Worm (Caenorhabditis elegans): ENCODE measurements around the gene Y50E8A.2.

The Y50E8A.2 gene

DNA sequence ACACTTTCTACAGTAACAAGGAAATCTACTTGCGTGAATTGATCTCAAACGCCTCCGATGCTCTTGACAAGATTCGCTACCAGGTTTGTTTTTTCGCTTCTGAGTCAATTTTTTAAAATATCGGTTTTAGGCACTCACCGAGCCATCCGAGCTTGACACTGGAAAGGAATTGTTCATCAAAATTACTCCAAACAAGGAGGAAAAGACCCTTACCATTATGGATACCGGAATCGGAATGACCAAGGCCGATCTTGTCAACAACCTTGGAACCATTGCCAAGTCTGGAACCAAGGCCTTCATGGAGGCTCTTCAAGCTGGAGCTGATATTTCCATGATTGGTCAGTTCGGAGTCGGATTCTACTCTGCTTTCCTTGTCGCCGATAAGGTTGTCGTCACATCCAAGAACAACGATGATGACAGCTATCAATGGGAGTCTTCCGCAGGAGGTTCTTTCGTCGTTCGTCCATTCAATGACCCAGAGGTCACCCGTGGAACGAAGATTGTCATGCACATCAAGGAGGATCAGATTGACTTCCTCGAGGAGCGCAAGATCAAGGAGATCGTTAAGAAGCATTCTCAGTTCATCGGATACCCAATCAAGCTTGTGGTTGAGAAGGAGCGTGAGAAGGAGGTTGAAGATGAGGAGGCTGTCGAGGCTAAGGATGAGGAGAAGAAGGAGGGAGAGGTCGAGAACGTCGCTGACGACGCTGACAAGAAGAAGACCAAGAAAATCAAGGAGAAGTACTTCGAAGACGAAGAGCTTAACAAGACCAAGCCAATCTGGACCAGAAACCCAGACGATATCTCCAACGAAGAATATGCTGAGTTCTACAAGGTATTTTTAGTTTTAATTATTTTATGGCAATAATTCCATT is 42.2 kb downstream of the Y50E8A.2 start:
- TF ChIP-seq set-16 (GFP tag; IDR thresholded peaks at IDR 0.05) (peak; percentile 21; the same call in 1 of the 2 replicates), lsy-2 (tag; optimal IDR thresholded peaks at IDR 0.05) (peak in 1 of 2 experiments; percentile 9), pha-4 (GFP tag; IDR thresholded peaks at IDR 0.05) (peak; percentile 24; the same call in 1 of the 2 replicates), pha-4 (tag; optimal IDR thresholded peaks at IDR 0.05) (no peak), aha-1 (tag) (no peak), unc-62 (GFP tag; optimal IDR thresholded peaks at IDR 0.05 in 1 of 2) (peak in 1 of 2 experiments; percentile 97), unc-62 (tag; optimal IDR thresholded peaks at IDR 0.05) (no peak), ZK337.2 (GFP tag; IDR thresholded peaks at IDR 0.05) (no peak), mep-1 (tag; optimal IDR thresholded peaks at IDR 0.05) (peak; percentile 27), dmd-6 (GFP tag; IDR thresholded peaks at IDR 0.05) (0 out of 2 replicates have a peak, but pooled peaks have one; percentile 6), snpc-1.2 (GFP tag; IDR thresholded peaks at IDR 0.05) (peak; percentile 44; the same call in 1 of the 2 replicates), lim-7 (GFP tag; IDR thresholded peaks at IDR 0.05) (0 out of 2 replicates have a peak, but pooled peaks have one; percentile 70), hlh-30 (tag; optimal IDR thresholded peaks at IDR 0.05; ENCODE audit: insufficient read depth) (no peak), mdl-1 (tag; optimal IDR thresholded peaks at IDR 0.05) (no peak), ama-1 (optimal IDR thresholded peaks at IDR 0.05) (peak; percentile 84)

DNA sequence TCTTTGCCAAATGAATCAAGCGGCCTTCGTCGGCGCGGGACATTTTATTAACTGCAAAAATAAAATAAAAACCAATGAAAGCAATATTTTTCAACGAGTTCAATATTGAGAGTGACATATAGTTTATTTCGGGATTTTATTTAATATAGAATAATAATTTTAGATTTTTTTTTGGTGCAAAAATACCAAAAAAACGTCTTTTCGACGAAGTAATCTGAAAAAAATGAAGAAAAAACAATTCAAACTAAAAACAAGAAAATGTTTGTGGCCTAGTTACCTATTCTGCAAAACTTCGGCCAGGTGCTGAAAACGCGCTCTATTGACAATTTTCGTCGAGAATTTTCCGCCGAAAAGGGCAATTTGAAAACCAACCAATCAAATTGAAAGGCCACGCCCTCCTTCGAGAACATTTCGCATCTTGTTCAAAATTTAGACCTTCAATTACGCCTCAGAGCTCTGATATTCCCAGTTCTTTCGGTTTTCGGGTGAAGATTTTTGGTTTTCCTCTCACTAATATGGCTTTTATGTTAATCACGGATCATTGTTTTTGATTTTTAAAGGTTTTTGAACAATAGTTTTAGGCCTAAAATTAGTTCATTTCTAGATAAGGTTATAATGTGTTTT is 43.1 kb downstream of the Y50E8A.2 start, which contains the start of gene C47E8.4:
Gene C47E8.4, minus strand, starts transcription at position 51 of the 624 bp plus-strand sequence.
- TF ChIP-seq daf-16 (GFP tag; optimal IDR thresholded peaks at IDR 0.05), result peak; percentile 66 to 98
- TF ChIP-seq daf-16 (tag; optimal IDR thresholded peaks at IDR 0.05), result peak; percentile 78
- TF ChIP-seq snpc-1.2 (GFP tag; IDR thresholded peaks at IDR 0.05), result peak; percentile 68
- TF ChIP-seq nhr-77 (tag; optimal IDR thresholded peaks at IDR 0.05), result peak; percentile 93
- TF ChIP-seq spr-3 (GFP tag; optimal IDR thresholded peaks at IDR 0.05), result peak; percentile 85
- TF ChIP-seq mdt-29 (GFP tag; IDR thresholded peaks at IDR 0.05), result peak; percentile 99
- peak; percentile 97 for TF ChIP-seq dmd-6 (GFP tag; IDR thresholded peaks at IDR 0.05)
- no peak for TF ChIP-seq egl-27 (tag; optimal IDR thresholded peaks at IDR 0.05)
- TF ChIP-seq ZK546.5 (tag; optimal IDR thresholded peaks at IDR 0.05), result peak in 1 of 2 experiments; percentile 62
- peak; percentile 95 for TF ChIP-seq F49E8.2 (tag; optimal IDR thresholded peaks at IDR 0.05; ENCODE audit: borderline replicate concordance)
- TF ChIP-seq lin-15B (tag; optimal IDR thresholded peaks at IDR 0.05), result peak; percentile 93
- TF ChIP-seq daf-12 (tag; optimal IDR thresholded peaks at IDR 0.05), result no peak
- TF ChIP-seq zag-1 (tag; optimal IDR thresholded peaks at IDR 0.05), result peak; percentile 4
- peak; percentile 97 for TF ChIP-seq T26A8.4 (GFP tag; IDR thresholded peaks at IDR 0.05)
- peak; percentile 54 for TF ChIP-seq nhr-111 (GFP tag; optimal IDR thresholded peaks at IDR 0.05)
- TF ChIP-seq nhr-76 (tag; optimal IDR thresholded peaks at IDR 0.05), result peak; percentile 68
- TF ChIP-seq ceh-28 (tag; optimal IDR thresholded peaks at IDR 0.05), result no peak
- peak; percentile 99 for TF ChIP-seq nhr-11 (tag; optimal IDR thresholded peaks at IDR 0.05)
- TF ChIP-seq lin-1 (GFP tag; IDR thresholded peaks at IDR 0.05), result peak; percentile 89
- TF ChIP-seq hlh-11 (tag; optimal IDR thresholded peaks at IDR 0.05), result peak; percentile 96
- TF ChIP-seq zip-11 (GFP tag; IDR thresholded peaks at IDR 0.05), result 0 out of 2 replicates have a peak, but pooled peaks have one; percentile 31
- peak; percentile 58 for TF ChIP-seq ces-1 (GFP tag; optimal IDR thresholded peaks at IDR 0.05)
- TF ChIP-seq zfp-3 (GFP tag; conservative IDR thresholded peaks at IDR 0.05), result peak; percentile 97
- peak; percentile 90 for TF ChIP-seq lin-29 (GFP tag; IDR thresholded peaks at IDR 0.05)
- no peak for TF ChIP-seq F44E2.7 (GFP tag; IDR thresholded peaks at IDR 0.05)
- TF ChIP-seq set-16 (GFP tag; IDR thresholded peaks at IDR 0.05), result peak; percentile 64
- peak; percentile 74 to 81; a peak in 2 of 4 replicates for TF ChIP-seq madf-5 (GFP tag; IDR thresholded peaks at IDR 0.05)
- peak; percentile 87 for TF ChIP-seq arid-1 (GFP tag; conservative IDR thresholded peaks at IDR 0.05)
- TF ChIP-seq Y48G9A.11 (GFP tag; IDR thresholded peaks at IDR 0.05), result peak; percentile 92
- no peak for TF ChIP-seq dmd-8 (GFP tag; IDR thresholded peaks at IDR 0.05)
- TF ChIP-seq ceh-20 (GFP tag; IDR thresholded peaks at IDR 0.05), result peak; percentile 98
- TF ChIP-seq mes-2 (tag; optimal IDR thresholded peaks at IDR 0.05; ENCODE audit: poor library complexity, severe bottlenecking), result peak; percentile 99
- peak; percentile 99 for TF ChIP-seq nhr-6 (tag; optimal IDR thresholded peaks at IDR 0.05)
- peak; percentile 98 for TF ChIP-seq rbr-2 (tag; optimal IDR thresholded peaks at IDR 0.05)
- TF ChIP-seq ZK337.2 (GFP tag; IDR thresholded peaks at IDR 0.05), result peak; percentile 95
- no peak for TF ChIP-seq fos-1 (tag; optimal IDR thresholded peaks at IDR 0.05)
- TF ChIP-seq lsy-2 (tag; optimal IDR thresholded peaks at IDR 0.05), result peak; percentile 93 to 98
